Fruit fly (Drosophila melanogaster): ENCODE measurements around the gene PolI.

DNA sequence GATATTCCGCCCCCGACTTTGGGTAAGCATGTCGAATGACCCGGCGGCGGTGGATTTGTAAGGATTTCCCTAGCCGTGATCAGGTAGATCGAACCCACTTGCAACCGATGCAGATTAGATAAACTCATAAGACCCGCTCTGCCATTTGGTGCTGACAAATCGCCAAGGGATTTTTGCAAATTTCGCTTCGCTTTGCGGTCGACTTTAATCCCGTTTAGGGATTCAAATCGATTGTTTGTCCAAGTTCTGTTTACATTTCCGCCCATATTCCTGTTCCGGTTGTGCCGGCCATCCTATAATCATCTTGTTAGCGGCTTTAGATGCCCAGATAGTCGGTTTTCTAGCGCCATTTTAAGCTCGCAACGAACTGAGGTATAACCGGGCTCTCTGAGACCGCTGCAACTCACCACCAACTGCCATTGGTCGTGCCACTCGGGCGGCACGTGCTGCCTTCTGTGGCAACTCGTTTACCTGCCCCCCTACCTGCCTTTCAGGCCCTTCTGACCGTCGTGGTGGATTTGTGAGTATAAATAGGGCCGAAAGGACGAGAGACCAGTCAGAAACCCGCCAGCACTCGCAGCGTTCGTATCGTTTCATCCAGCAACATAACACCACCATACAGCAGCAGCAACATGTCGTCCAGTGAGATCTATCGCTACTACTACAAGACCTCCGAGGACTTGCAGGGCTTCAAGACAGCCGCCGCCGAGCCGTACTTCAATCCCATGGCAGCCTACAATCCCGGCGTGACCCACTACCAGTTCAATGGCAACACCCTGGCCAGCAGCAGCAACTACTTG is 44.4 kb downstream of the PolI start, which contains the start of gene ato:
- TF ChIP-seq h (optimal IDR thresholded peaks at IDR 0.05) (no peak), Sin3A (optimal IDR thresholded peaks at IDR 0.05) (no peak)

Measured in Kc167 (cell line).